Fruit fly (Drosophila melanogaster): ENCODE data around the gene CG15337.
A peak's percentile ranks its signal among the peaks of the same experiment; 100 is the strongest.

The CG15337 gene

DNA sequence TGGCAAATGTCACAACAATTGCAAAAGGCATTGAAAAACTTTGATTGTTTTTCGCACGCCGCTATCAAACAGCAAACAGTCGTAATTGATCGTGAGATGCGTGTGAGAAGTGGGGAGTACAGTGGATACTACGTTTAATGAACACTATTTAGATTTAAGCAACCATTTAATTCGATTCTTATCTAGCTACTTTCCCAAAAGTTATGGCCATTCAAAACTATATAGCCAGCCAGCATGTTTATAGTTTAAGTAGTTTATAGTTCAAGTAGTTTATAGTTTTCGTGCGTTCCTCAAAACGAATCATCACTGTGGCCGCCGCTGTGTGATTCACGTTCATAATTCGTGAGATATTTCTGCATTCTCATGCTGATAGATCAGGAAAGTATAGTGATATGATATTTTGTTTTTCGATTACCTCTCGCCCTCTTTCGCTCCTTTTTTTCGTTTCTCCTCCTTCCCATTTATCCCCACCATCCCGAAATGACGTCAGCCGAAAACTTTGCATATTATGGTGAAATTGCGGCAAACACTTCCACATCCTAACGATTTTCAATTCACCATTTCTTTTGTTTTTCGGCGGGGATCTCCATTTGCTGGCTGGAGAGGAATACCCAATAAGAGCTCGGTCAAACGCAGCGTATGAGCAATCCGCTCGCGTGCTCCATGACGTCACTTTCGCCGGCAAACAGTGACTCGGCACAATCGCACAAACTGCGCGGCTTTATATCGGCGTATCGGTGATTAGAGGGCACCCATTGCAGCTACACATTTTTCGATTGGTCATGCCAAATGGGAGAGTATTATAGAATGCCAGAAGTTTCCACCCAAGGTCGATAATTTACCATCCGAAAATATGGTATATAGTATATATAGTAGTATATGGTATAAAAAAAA lies 46.2 kb upstream of the CG15337 start (continued):
- no peak for TF ChIP-seq Sox15 (GFP tag; optimal IDR thresholded peaks at IDR 0.05)
- peak; percentile 30 for TF ChIP-seq lz (GFP tag; optimal IDR thresholded peaks at IDR 0.05)
- no peak for TF ChIP-seq CG8119 (GFP tag; IDR thresholded peaks at IDR 0.05)
- no peak for TF ChIP-seq vri (GFP tag; optimal IDR thresholded peaks at IDR 0.05)
- TF ChIP-seq topi (GFP tag; optimal IDR thresholded peaks at IDR 0.05): peak; percentile 21
- TF ChIP-seq CG32006 (GFP tag; optimal IDR thresholded peaks at IDR 0.05): peak; percentile 6
- TF ChIP-seq dsx (GFP tag; optimal IDR thresholded peaks at IDR 0.05; ENCODE audit: poor library complexity, severe bottlenecking): no peak
- TF ChIP-seq Ets96B (tag; optimal IDR thresholded peaks at IDR 0.05): no peak
- no peak for TF ChIP-seq Eip75B (GFP tag; optimal IDR thresholded peaks at IDR 0.05)
- TF ChIP-seq OdsH (GFP tag; optimal IDR thresholded peaks at IDR 0.05): no peak
- TF ChIP-seq acj6 (GFP tag; optimal IDR thresholded peaks at IDR 0.05): peak; percentile 15
- TF ChIP-seq svp (GFP tag): peak; percentile 31
- peak; percentile 3 for TF ChIP-seq CG31627 (GFP tag; optimal IDR thresholded peaks at IDR 0.05)

- TF ChIP-seq CG3919 (GFP tag; optimal IDR thresholded peaks at IDR 0.05) (peak; percentile 18), CG7368 (GFP tag; optimal IDR thresholded peaks at IDR 0.05) (no peak), Hr39 (GFP tag; optimal IDR thresholded peaks at IDR 0.05) (peak; percentile 40), lz (GFP tag; optimal IDR thresholded peaks at IDR 0.05) (peak; percentile 23), Blimp-1 (GFP tag; optimal IDR thresholded peaks at IDR 0.05) (no peak), net (GFP tag; optimal IDR thresholded peaks at IDR 0.05) (no peak), CG11762 (GFP tag; optimal IDR thresholded peaks at IDR 0.05; ENCODE audit: insufficient read depth) (no peak), achi (GFP tag; optimal IDR thresholded peaks at IDR 0.05) (peak; percentile 33), CG8119 (GFP tag; IDR thresholded peaks at IDR 0.05) (no peak), Gug (GFP tag; IDR thresholded peaks at IDR 0.05) (no peak), CG6808 (GFP tag; optimal IDR thresholded peaks at IDR 0.05) (no peak), CG34406 (GFP tag; optimal IDR thresholded peaks at IDR 0.05) (no peak), CG6792 (GFP tag; optimal IDR thresholded peaks at IDR 0.05) (no peak), OdsH (GFP tag; optimal IDR thresholded peaks at IDR 0.05) (peak; percentile 7), pdm3 (GFP tag; optimal IDR thresholded peaks at IDR 0.05) (peak; percentile 8), CG10669 (GFP tag; optimal IDR thresholded peaks at IDR 0.05) (peak; percentile 25), CG6854 (GFP tag; optimal IDR thresholded peaks at IDR 0.05) (no peak), CG6276 (GFP tag; optimal IDR thresholded peaks at IDR 0.05) (no peak), CG11294 (GFP tag; IDR thresholded peaks at IDR 0.05) (no peak), eg (GFP tag; IDR thresholded peaks at IDR 0.05) (peak; percentile 56), topi (GFP tag; optimal IDR thresholded peaks at IDR 0.05) (no peak), Eip93F (GFP tag; optimal IDR thresholded peaks at IDR 0.05) (no peak), CG3032 (tag; optimal IDR thresholded peaks at IDR 0.05) (no peak), CG4318 (GFP tag; optimal IDR thresholded peaks at IDR 0.05) (no peak), Sox102F (GFP tag; optimal IDR thresholded peaks at IDR 0.05) (peak; percentile 7), CG16779 (tag; optimal IDR thresholded peaks at IDR 0.05) (no peak), dsx (GFP tag; optimal IDR thresholded peaks at IDR 0.05; ENCODE audit: poor library complexity, severe bottlenecking) (no peak), Lpt (GFP tag; optimal IDR thresholded peaks at IDR 0.05) (no peak), Ets21C (GFP tag; optimal IDR thresholded peaks at IDR 0.05) (no peak), Met (GFP tag; optimal IDR thresholded peaks at IDR 0.05) (peak; percentile 64), Eip75B (GFP tag; optimal IDR thresholded peaks at IDR 0.05) (no peak), fd85E (GFP tag; optimal IDR thresholded peaks at IDR 0.05) (no peak), CG9139 (GFP tag; optimal IDR thresholded peaks at IDR 0.05) (no peak), ss (GFP tag; optimal IDR thresholded peaks at IDR 0.05) (no peak), spab (GFP tag; optimal IDR thresholded peaks at IDR 0.05) (no peak), Hr4 (GFP tag; optimal IDR thresholded peaks at IDR 0.05) (no peak), fd59A (GFP tag; optimal IDR thresholded peaks at IDR 0.05) (no peak), salr (GFP tag; optimal IDR thresholded peaks at IDR 0.05) (no peak)
Measured at dm6 chrX:8114476-8115342, 45.1 kb upstream of the CG15337 start.
